Fruit fly (Drosophila melanogaster) whole organism, embryonic: ENCODE results near the gene Nf1.
A peak's percentile ranks its signal among the peaks of the same experiment; 100 is the strongest.

Experiments used
- Abd-B ChIP-seq: fragments of 200-800 bp; sonication (Bioruptor generic); optimal IDR thresholded peaks from 2 replicates; lab custom pipeline; 2018; ENCODE audit warnings: missing biosample characterization, mild to moderate bottlenecking, missing genetic modification characterization, moderate library complexity
- Aef1 ChIP-seq: fragments of 200-800 bp; sonication (Bioruptor generic); IDR thresholded peaks from 3 replicates; pipeline ENCODE4 v1.3.6; 2022; ENCODE audit warnings: missing biosample characterization, missing genetic modification characterization
- CG10274 ChIP-seq: fragments of 200-800 bp; sonication (Bioruptor generic); optimal IDR thresholded peaks from 3 replicates; lab custom pipeline; 2017; ENCODE audit warnings: missing biosample characterization, mild to moderate bottlenecking, missing genetic modification characterization
- CG10959 ChIP-seq: fragments of 200-800 bp; sonication (Bioruptor generic); IDR thresholded peaks from 2 replicates; pipeline ENCODE4 v1.3.6; 2022; ENCODE audit warnings: missing biosample characterization, missing genetic modification characterization
- CG12219 ChIP-seq: fragments of 200-800 bp; sonication (Bioruptor generic); optimal IDR thresholded peaks from 3 replicates; lab custom pipeline; 2018; ENCODE audit warnings: missing biosample characterization, mild to moderate bottlenecking, missing genetic modification characterization
- CG12744 ChIP-seq: fragments of 200-800 bp; sonication (Bioruptor generic); optimal IDR thresholded peaks from 2 replicates; lab custom pipeline; 2016; ENCODE audit warnings: missing biosample characterization, missing genetic modification characterization
- CG13287 ChIP-seq: fragments of 200-800 bp; sonication (Bioruptor generic); IDR thresholded peaks from 2 replicates; pipeline ENCODE4 v1.3.6; 2022; ENCODE audit warnings: missing biosample characterization, missing genetic modification characterization; ENCODE audit not compliant: partially characterized antibody
- CG15011 ChIP-seq: fragments of 200-800 bp; sonication (Bioruptor generic); optimal IDR thresholded peaks from 3 replicates; lab custom pipeline; 2018; ENCODE audit warnings: missing biosample characterization, mild to moderate bottlenecking, missing genetic modification characterization
- CG15696 ChIP-seq: fragments of 200-800 bp; sonication (Bioruptor generic); optimal IDR thresholded peaks from 2 replicates; lab custom pipeline; 2019; ENCODE audit warnings: missing biosample characterization, mild to moderate bottlenecking, missing genetic modification characterization, moderate library complexity
- CG17359 ChIP-seq: fragments of 200-800 bp; sonication (Bioruptor generic); optimal IDR thresholded peaks from 3 replicates; lab custom pipeline; 2018; ENCODE audit warnings: missing biosample characterization, mild to moderate bottlenecking, missing genetic modification characterization, moderate library complexity
- CG2116 ChIP-seq: fragments of 200-800 bp; sonication (Bioruptor generic); optimal IDR thresholded peaks from 3 replicates; lab custom pipeline; 2018; ENCODE audit warnings: missing biosample characterization, mild to moderate bottlenecking, missing genetic modification characterization
- CG33213 ChIP-seq: fragments of 200-800 bp; sonication (Bioruptor generic); optimal IDR thresholded peaks from 3 replicates; lab custom pipeline; 2016; ENCODE audit warnings: missing biosample characterization, missing genetic modification characterization
- CG33557 ChIP-seq: fragments of 200-800 bp; sonication (Bioruptor generic); optimal IDR thresholded peaks from 2 replicates; lab custom pipeline; 2019; ENCODE audit warnings: missing biosample characterization, mild to moderate bottlenecking, missing genetic modification characterization, moderate library complexity
- CG8388 ChIP-seq: fragments of 200-800 bp; sonication (Bioruptor generic); optimal IDR thresholded peaks from 2 replicates; lab custom pipeline; 2019; ENCODE audit warnings: missing biosample characterization, mild to moderate bottlenecking, missing genetic modification characterization, moderate library complexity
- CG9437 ChIP-seq: fragments of 200-800 bp; sonication (Bioruptor generic); optimal IDR thresholded peaks from 2 replicates; lab custom pipeline; 2018; ENCODE audit warnings: missing biosample characterization, mild to moderate bottlenecking, missing genetic modification characterization
- CG9609 ChIP-seq: fragments of 200-800 bp; sonication (Bioruptor generic); optimal IDR thresholded peaks from 3 replicates; lab custom pipeline; 2016; ENCODE audit warnings: missing biosample characterization, missing genetic modification characterization
- CG9727 ChIP-seq: fragments of 200-800 bp; sonication (Bioruptor generic); optimal IDR thresholded peaks from 3 replicates; lab custom pipeline; 2017; ENCODE audit warnings: missing biosample characterization, mild to moderate bottlenecking, missing genetic modification characterization
- CHES-1-like ChIP-seq: fragments of 200-800 bp; sonication (Bioruptor generic); optimal IDR thresholded peaks from 2 replicates; lab custom pipeline; 2016; ENCODE audit warnings: missing biosample characterization, missing genetic modification characterization
- D ChIP-seq, 2 experiments: fragments of 200-800 bp in 1 of 2; fragments of >200 bp in 1 of 2; sonication (Bioruptor generic) in 1 of 2; optimal IDR thresholded peaks; 2 replicates in 1 of 2; 3 replicates in 1 of 2; lab custom pipeline; 2017; ENCODE audit warnings: mild to moderate bottlenecking in 1 of 2, missing biosample characterization in 1 of 2, missing genetic modification characterization in 1 of 2, missing genetic modification reagents in 1 of 2
- Dip2 ChIP-seq: fragments of 200-800 bp; sonication (Bioruptor generic); IDR thresholded peaks from 2 replicates; pipeline ENCODE4 v1.3.6; 2022; ENCODE audit warnings: missing biosample characterization, missing genetic modification characterization
- E2f1 ChIP-seq: fragments of 200-800 bp; sonication (Bioruptor generic); IDR thresholded peaks from 2 replicates; pipeline ENCODE4 v1.3.6; 2022; ENCODE audit warnings: missing biosample characterization, missing genetic modification characterization
- HmgD ChIP-seq: fragments of 200-800 bp; sonication (Bioruptor generic); optimal IDR thresholded peaks from 3 replicates; lab custom pipeline; 2016; ENCODE audit warnings: missing biosample characterization, missing genetic modification characterization
- Hmr ChIP-seq: fragments of 200-800 bp; sonication (Bioruptor generic); optimal IDR thresholded peaks from 3 replicates; lab custom pipeline; 2017; ENCODE audit warnings: mild to moderate bottlenecking, missing biosample characterization, missing genetic modification reagents, missing genetic modification characterization
- Sry-β ChIP-seq: fragments of 200-800 bp; sonication (Bioruptor generic); optimal IDR thresholded peaks from 2 replicates; lab custom pipeline; 2018; ENCODE audit warnings: missing biosample characterization, mild to moderate bottlenecking, missing genetic modification characterization, moderate library complexity
- Taf1 ChIP-seq: fragments of 200-800 bp; sonication (Bioruptor generic); IDR thresholded peaks from 2 replicates; pipeline ENCODE4 v1.3.6; 2022; ENCODE audit warnings: missing biosample characterization, missing genetic modification characterization
- ato ChIP-seq: fragments of 200-800 bp; sonication (Bioruptor generic); IDR thresholded peaks from 2 replicates; pipeline ENCODE4 v1.3.6; 2022; ENCODE audit warnings: missing biosample characterization, missing genetic modification characterization; ENCODE audit not compliant: partially characterized antibody
- bcd ChIP-seq: fragments of 200-800 bp; sonication (Bioruptor generic); optimal IDR thresholded peaks from 2 replicates; lab custom pipeline; 2017; ENCODE audit warnings: missing biosample characterization, mild to moderate bottlenecking, missing genetic modification characterization
- bowl ChIP-seq: fragments of 200-800 bp; sonication (Bioruptor generic); IDR thresholded peaks from 2 replicates; pipeline ENCODE4 v1.3.6; 2022; ENCODE audit warnings: missing biosample characterization, missing genetic modification characterization
- crol ChIP-seq: fragments of 200-800 bp; sonication (Bioruptor generic); IDR thresholded peaks from 2 replicates; pipeline ENCODE4 v1.3.6; 2022; ENCODE audit warnings: missing biosample characterization, missing genetic modification characterization
- cwo ChIP-seq: fragments of 200-800 bp; sonication (Bioruptor generic); optimal IDR thresholded peaks from 3 replicates; lab custom pipeline; 2017; ENCODE audit warnings: missing biosample characterization, missing genetic modification characterization, mild to moderate bottlenecking, moderate library complexity, missing genetic modification reagents
- dimm ChIP-seq: fragments of 200-800 bp; sonication (Bioruptor generic); IDR thresholded peaks from 2 replicates; pipeline ENCODE4 v1.3.6; 2022; ENCODE audit warnings: missing biosample characterization, missing genetic modification characterization
- fu2 ChIP-seq: fragments of 200-800 bp; sonication (Bioruptor generic); optimal IDR thresholded peaks from 2 replicates; lab custom pipeline; 2016; ENCODE audit warnings: missing biosample characterization, missing genetic modification characterization
- gcm ChIP-seq: fragments of 200-800 bp; sonication (Bioruptor generic); optimal IDR thresholded peaks from 2 replicates; lab custom pipeline; 2019; ENCODE audit warnings: missing biosample characterization, mild to moderate bottlenecking, missing genetic modification characterization, moderate library complexity
- gem ChIP-seq: fragments of 200-800 bp; sonication (Bioruptor generic); optimal IDR thresholded peaks from 2 replicates; lab custom pipeline; 2019; ENCODE audit warnings: missing biosample characterization, mild to moderate bottlenecking, missing genetic modification characterization, moderate library complexity
- gro ChIP-seq: fragments of 200-800 bp; sonication (Bioruptor generic); optimal IDR thresholded peaks from 2 replicates; lab custom pipeline; 2016; ENCODE audit warnings: missing biosample characterization, missing genetic modification characterization
- h ChIP-seq: fragments of >200 bp; optimal IDR thresholded peaks from 2 replicates; lab custom pipeline; 2017
- jing ChIP-seq: fragments of 200-800 bp; sonication (Bioruptor generic); optimal IDR thresholded peaks from 2 replicates; lab custom pipeline; 2018; ENCODE audit warnings: missing biosample characterization, mild to moderate bottlenecking, missing genetic modification characterization
- kay ChIP-seq: fragments of 200-800 bp; sonication (Bioruptor generic); optimal IDR thresholded peaks from 2 replicates; lab custom pipeline; 2016; ENCODE audit warnings: missing biosample characterization, missing genetic modification characterization
- lov ChIP-seq, 2 experiments: fragments of 200-800 bp in 1 of 2; fragments of >200 bp in 1 of 2; sonication (Bioruptor generic) in 1 of 2; IDR thresholded peaks in 1 of 2; optimal IDR thresholded peaks in 1 of 2; 2 replicates in 1 of 2; 3 replicates in 1 of 2; pipeline versions ENCODE4 v1.3.6 to Lab custom; 2017 to 2022; ENCODE audit warnings: missing biosample characterization in 1 of 2, missing genetic modification characterization in 1 of 2
- pan ChIP-seq, 4 experiments: fragments of >200 bp in 3 of 4; fragments of 200-800 bp in 1 of 4; sonication (Bioruptor generic) in 1 of 4; optimal IDR thresholded peaks in 3 of 4; IDR thresholded peaks in 1 of 4; 2 replicates each; pipeline versions ENCODE4 v1.3.6 to Lab custom; 2017 to 2022; ENCODE audit warnings: missing biosample characterization in 2 of 4, missing genetic modification characterization in 2 of 4, mixed read lengths in 1 of 4
- pho ChIP-seq: fragments of 200-800 bp; sonication (Bioruptor generic); optimal IDR thresholded peaks from 2 replicates; lab custom pipeline; 2016; ENCODE audit warnings: missing biosample characterization, missing genetic modification characterization
- ro ChIP-seq: fragments of 200-800 bp; sonication (Bioruptor generic); IDR thresholded peaks from 2 replicates; pipeline ENCODE4 v1.3.6; 2022; ENCODE audit warnings: missing biosample characterization, missing genetic modification characterization
- slbo ChIP-seq: fragments of 200-800 bp; sonication (Bioruptor generic); IDR thresholded peaks from 2 replicates; pipeline ENCODE4 v1.3.6; 2022; ENCODE audit warnings: missing biosample characterization, missing genetic modification characterization
- slou ChIP-seq: fragments of 200-800 bp; sonication (Bioruptor generic); optimal IDR thresholded peaks from 3 replicates; lab custom pipeline; 2016; ENCODE audit warnings: missing biosample characterization, missing genetic modification characterization
- so ChIP-seq: fragments of 200-800 bp; sonication (Bioruptor generic); IDR thresholded peaks from 3 replicates; pipeline ENCODE4 v1.3.6; 2022; ENCODE audit warnings: missing biosample characterization, missing genetic modification characterization
- trem ChIP-seq: fragments of 200-800 bp; optimal IDR thresholded peaks from 3 replicates; lab custom pipeline; 2019; ENCODE audit warnings: missing biosample characterization, mild to moderate bottlenecking, missing genetic modification characterization, moderate library complexity
- zfh2 ChIP-seq: fragments of 200-800 bp; sonication (Bioruptor generic); optimal IDR thresholded peaks from 2 replicates; lab custom pipeline; 2016; ENCODE audit warnings: missing biosample characterization, missing genetic modification characterization

Gene Nf1

DNA sequence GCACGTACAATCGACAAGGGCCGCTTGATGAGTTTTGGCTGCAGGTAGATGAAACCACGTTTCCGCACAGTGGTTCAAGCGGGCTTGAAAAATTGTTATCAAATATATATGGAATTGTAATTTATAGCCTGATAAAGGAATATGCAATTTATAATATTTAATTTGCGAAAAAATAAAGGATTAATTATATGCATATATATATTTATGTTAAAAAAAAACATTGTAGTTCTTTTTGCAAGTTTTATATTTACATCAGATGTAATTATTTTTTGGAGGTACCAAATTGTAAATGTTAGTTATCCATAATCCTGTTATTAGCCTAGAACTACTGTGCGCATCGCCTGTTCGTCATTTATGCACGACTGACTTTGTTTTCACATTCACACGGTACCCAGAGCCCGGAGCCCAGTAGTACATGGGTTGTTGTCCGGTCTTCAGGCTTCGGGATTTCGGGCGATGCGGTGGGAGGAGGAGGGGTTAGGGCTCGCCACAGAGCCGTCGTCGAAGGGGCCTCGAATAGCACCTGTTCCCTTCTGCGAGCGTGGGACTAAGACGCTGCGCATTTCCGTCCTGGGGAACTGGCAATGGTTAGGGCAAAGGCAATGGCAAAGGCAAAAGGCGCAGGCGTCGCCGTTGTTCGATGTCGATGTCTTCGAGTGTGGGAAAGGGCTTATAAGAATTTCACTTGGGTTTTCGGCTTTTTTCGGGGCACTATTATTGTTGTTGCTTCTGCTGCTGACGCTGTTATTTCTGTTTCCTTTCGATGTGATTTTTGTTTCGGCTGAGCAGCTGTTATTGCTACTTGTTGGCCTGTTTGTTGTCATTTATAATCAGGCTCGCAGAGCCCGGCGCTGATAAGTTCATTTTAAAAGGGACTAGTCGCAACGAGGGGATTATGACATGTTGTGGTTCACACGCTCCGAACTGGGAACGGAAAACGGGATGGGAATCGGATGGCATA, 35.2 kb downstream of the Nf1 start (continued):
- peak; percentile 90 for TF ChIP-seq CG8388 (GFP tag; lab: Kevin White, UChicago)
- TF ChIP-seq HmgD (GFP tag; lab: Kevin White, UChicago): no peak
- no peak for TF ChIP-seq pho (GFP tag; lab: Kevin White, UChicago)
- no peak for TF ChIP-seq pan (optimal IDR thresholded peaks at IDR 0.05; lab: Kevin White, UChicago)
- peak in 1 of 2 experiments; percentile 34 for TF ChIP-seq pan (GFP tag; optimal IDR thresholded peaks at IDR 0.05 in 1 of 2, IDR thresholded peaks at IDR 0.05 in 1 of 2)
- peak; percentile 78 for TF ChIP-seq CG9437 (GFP tag; lab: Kevin White, UChicago)
- TF ChIP-seq CG12744 (GFP tag; lab: Kevin White, UChicago): no peak
- 0 out of 2 replicates have a peak, but pooled peaks have one; percentile 19 for TF ChIP-seq dimm (GFP tag; lab: Robert Waterston, UW)
- TF ChIP-seq zfh2 (GFP tag; lab: Kevin White, UChicago): no peak
- TF ChIP-seq h (lab: Kevin White, UChicago): peak; percentile 38
- no peak for TF ChIP-seq slbo (GFP tag; lab: Robert Waterston, UW)
- TF ChIP-seq Dip2 (GFP tag; lab: Robert Waterston, UW): no peak
- peak; percentile 77 for TF ChIP-seq CG10959 (GFP tag; lab: Robert Waterston, UW)
- peak; percentile 4 for TF ChIP-seq D (optimal IDR thresholded peaks at IDR 0.05; lab: Kevin White, UChicago)
- peak; percentile 92 for TF ChIP-seq D (GFP tag; optimal IDR thresholded peaks at IDR 0.05; lab: Kevin White, UChicago)
- TF ChIP-seq E2f1 (GFP tag; lab: Robert Waterston, UW): peak; percentile 63
- peak; percentile 76 for TF ChIP-seq CG15011 (GFP tag; lab: Kevin White, UChicago)
- TF ChIP-seq cwo (GFP tag; lab: Kevin White, UChicago): peak; percentile 24
- TF ChIP-seq CG12219 (GFP tag; lab: Kevin White, UChicago): peak; percentile 56
- peak; percentile 34 for TF ChIP-seq jing (GFP tag; lab: Kevin White, UChicago)
- peak; percentile 39; the same call in 1 of the 2 replicates for TF ChIP-seq ro (GFP tag; lab: Robert Waterston, UW)
- peak; percentile 62 for TF ChIP-seq bcd (GFP tag; lab: Kevin White, UChicago)
- peak; percentile 71; the same call in 2 of the 3 replicates for TF ChIP-seq so (GFP tag; lab: Robert Waterston, UW)
- peak; percentile 99 for TF ChIP-seq CG33557 (GFP tag; lab: Kevin White, UChicago)
- no peak for TF ChIP-seq fu2 (GFP tag; lab: Kevin White, UChicago)
- TF ChIP-seq Abd-B (GFP tag; lab: Kevin White, UChicago): peak; percentile 73
- TF ChIP-seq Aef1 (GFP tag; lab: Robert Waterston, UW): no peak
- no peak for TF ChIP-seq CG9609 (GFP tag; lab: Kevin White, UChicago)
- TF ChIP-seq ato (GFP tag; lab: Robert Waterston, UW): no peak
- no peak for TF ChIP-seq CHES-1-like (GFP tag; lab: Kevin White, UChicago)
- TF ChIP-seq CG2116: peak; percentile 54
- peak; percentile 95 for TF ChIP-seq gem (tag; lab: Kevin White, UChicago)
- TF ChIP-seq gcm (GFP tag; lab: Kevin White, UChicago): peak; percentile 91
- TF ChIP-seq bowl (GFP tag; lab: Robert Waterston, UW): no peak
- TF ChIP-seq CG17359 (tag; lab: Kevin White, UChicago): peak; percentile 78
- peak; percentile 21 for TF ChIP-seq Hmr
- TF ChIP-seq crol (GFP tag; lab: Robert Waterston, UW): peak; percentile 94
- TF ChIP-seq CG9727: peak; percentile 97
- peak; percentile 1 for TF ChIP-seq slou (GFP tag; lab: Kevin White, UChicago)
- no peak for TF ChIP-seq lov (optimal IDR thresholded peaks at IDR 0.05; lab: Kevin White, UChicago)
- TF ChIP-seq lov (GFP tag; IDR thresholded peaks at IDR 0.05; lab: Robert Waterston, UW): no peak
- peak; percentile 79 for TF ChIP-seq trem (tag; lab: Kevin White, UChicago)
- no peak for TF ChIP-seq CG33213
- no peak for TF ChIP-seq Sry-β (GFP tag; lab: Kevin White, UChicago)
- TF ChIP-seq CG13287 (GFP tag; lab: Robert Waterston, UW): no peak
- TF ChIP-seq gro (GFP tag; lab: Kevin White, UChicago): no peak
- TF ChIP-seq CG15696 (tag; lab: Kevin White, UChicago): peak; percentile 99
- TF ChIP-seq kay: peak; percentile 31
- TF ChIP-seq Taf1: no peak
- peak; percentile 49 for TF ChIP-seq CG10274
